Worm (Caenorhabditis elegans) whole organism, dauer: Measurements from ENCODE around the gene F49H6.12.

Experiments
- unc-62 ChIP-seq: sonication (generic microtip); optimal IDR thresholded peaks from 2 replicates; lab custom pipeline; 2017; ENCODE audit warnings: missing biosample characterization, missing genetic modification reagents, missing genetic modification characterization

The F49H6.12 gene

DNA sequence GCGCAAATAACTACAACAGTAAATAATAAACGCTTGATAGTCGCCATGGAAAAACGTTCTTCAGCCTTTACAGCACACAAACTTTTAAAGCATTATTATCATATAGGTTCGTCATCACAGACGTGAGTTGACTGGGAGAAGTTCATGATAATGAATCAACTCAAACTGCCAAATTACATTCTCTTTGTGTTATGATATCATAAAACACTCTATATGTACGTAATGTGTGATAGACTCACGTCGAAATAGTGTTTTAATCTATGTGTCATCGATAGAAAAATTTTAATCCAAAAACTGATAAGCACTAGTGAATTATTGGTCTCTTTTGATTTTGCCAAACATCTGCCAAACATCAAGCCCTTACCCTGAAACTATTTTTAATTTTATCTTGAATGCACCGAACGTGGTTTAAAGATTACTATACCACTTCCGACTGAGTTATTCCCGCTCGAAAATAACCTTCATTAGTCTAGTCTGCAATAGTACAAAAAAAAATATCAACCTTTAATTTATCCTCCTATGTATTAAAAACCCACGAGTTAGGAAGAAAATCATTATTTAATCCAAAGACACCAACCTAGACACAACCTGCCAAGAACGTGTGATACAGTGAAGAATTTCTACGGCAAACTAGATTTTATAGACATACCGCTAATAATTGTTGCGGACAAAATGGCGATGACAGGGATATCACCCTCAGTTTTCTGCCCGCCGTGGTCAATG, 11.8 kb downstream of the F49H6.12 start, which contains the start of the genes clc-12 and clec-240:
Gene clc-12, minus strand, starts transcription at position 47 of the 723 bp plus-strand sequence.
Gene clec-240, plus strand, starts transcription at position 673 of the 723 bp plus-strand sequence.
- no peak for TF ChIP-seq unc-62 (GFP tag; lab: Kevin White, UChicago)

- TF ChIP-seq unc-62 (GFP tag; lab: Kevin White, UChicago) = no peak
Measured at ce11 chrV:17008302-17008701, 13.0 kb downstream of the F49H6.12 start, which contains the start of gene sri-69. Gene sri-69 (minus strand): TSS chrV:17008402.

DNA sequence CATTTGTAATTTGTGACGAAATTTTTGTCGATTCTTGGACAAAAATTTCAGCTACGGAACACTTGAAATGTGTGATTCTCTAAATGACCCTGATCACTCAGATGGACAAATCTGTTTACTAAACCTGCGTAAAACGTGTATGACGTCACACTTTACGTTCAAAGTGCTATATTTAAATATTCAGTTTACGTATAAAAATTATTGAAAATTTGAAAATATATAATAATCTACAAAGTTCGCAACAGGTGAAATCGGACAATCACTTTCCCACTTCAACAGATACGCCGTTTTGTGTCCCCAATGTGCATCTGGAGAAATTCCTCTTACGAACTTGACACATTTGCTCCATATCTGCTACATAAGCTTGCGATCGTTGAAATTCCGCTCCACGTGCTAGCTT, 16.1 kb downstream of the F49H6.12 start, which contains the start of gene srh-131:
Gene srh-131, plus strand, starts transcription at position 301 of the 400 bp plus-strand sequence.
- no peak for TF ChIP-seq unc-62 (GFP tag; lab: Kevin White, UChicago)

ce11 chrV:17001167-17001566, 20.1 kb downstream of the F49H6.12 start, which contains the start of gene sri-9:
Gene sri-9 (plus strand): TSS chrV:17001467.
- no peak for TF ChIP-seq unc-62 (GFP tag; lab: Kevin White, UChicago)

DNA sequence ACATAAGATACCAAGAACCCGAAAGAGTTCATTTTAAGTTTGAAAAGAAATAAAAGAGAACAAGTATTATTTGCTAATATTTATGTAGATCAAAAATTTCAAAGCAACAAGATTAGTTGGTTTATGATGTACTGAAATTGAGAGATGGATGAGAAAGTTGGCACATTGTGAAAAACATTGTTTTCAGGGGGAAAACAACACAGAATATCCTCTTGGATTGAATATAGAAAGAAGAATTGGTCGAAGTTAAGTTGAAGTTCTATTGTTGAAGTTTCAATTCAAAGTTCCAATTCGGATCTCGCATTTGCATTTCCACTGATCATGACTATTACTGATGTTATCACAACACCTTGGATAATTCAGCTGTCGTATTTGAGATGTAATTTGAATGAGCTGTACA, 20.6 kb downstream of the F49H6.12 start:
- TF ChIP-seq unc-62 (GFP tag; lab: Kevin White, UChicago) = no peak

DNA sequence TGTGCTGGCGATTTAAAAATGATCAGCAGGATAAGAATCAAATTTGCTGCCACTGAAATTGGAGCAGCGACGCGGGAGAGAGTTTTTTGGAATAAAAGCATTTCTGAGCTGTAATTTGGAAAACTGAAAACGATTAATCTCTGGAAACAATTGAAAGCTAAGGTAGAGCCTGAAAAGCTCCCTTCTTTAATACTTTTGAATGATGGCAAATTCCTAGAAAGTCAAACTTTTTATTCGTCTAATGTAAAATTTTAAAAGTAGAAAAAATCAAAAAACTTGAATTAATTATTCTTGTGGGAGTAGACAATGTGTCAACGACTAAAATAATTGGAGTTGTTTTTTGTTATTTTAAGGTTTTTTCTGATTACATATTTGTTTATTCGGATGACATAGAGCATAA, 21.1 kb downstream of the F49H6.12 start, which contains the start of gene str-217:
Gene str-217, minus strand, starts transcription at position 101 of the 400 bp plus-strand sequence.
- TF ChIP-seq unc-62 (GFP tag; lab: Kevin White, UChicago) = no peak

ce11 chrV:16992383-16992782, 28.9 kb downstream of the F49H6.12 start:
- TF ChIP-seq unc-62 (GFP tag; lab: Kevin White, UChicago) = no peak

ce11 chrV:16991734-16992133, 29.5 kb downstream of the F49H6.12 start, which contains the start of gene srz-95:
Gene srz-95 (plus strand): TSS chrV:16992034.
- no peak for TF ChIP-seq unc-62 (GFP tag; lab: Kevin White, UChicago)

DNA sequence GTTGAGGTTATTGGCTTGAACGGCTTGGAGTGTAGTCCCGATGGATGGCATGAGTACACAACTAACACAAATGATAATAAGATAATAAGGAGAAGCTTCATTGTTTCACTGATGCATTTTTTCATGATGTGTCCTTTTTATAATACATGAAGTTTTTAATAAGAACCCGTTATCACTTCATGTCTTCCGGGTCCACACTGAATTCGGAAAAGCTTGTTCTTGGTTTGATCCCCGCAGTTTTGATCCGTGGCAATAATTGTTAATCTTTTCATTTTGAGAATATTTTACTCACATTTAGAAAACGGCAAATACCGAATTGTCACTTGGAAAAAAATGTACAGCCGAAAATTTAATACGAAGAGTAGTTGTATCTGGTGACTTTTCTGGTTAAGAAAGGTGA, 32.6 kb downstream of the F49H6.12 start, which contains the start of gene Y102A5C.27:
Gene Y102A5C.27, minus strand, starts transcription at position 101 of the 400 bp plus-strand sequence.
- TF ChIP-seq unc-62 (GFP tag; lab: Kevin White, UChicago) = no peak

DNA sequence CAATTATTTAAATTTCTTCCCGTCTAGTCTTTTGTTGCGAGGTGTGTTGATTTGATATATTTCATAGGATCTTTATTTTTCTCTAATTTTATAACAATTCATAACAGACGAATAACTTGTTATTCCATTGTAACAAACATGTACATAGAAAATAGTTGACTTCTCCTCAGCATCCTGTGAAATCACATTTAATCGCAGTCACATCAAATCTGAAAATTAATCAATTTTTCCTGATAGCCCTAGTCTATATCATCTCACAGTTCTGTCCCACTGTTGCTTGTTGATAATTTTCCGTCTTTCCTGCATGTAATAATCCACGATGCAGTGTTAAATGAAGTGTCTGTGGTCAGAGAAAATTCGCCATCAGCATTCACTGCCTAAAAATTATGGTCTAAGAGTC, 33.5 kb downstream of the F49H6.12 start:
- TF ChIP-seq unc-62 (GFP tag; lab: Kevin White, UChicago) = no peak

ce11 chrV:16987035-16987434, 34.2 kb downstream of the F49H6.12 start, which contains the start of gene Y102A5C.40:
Gene Y102A5C.40 (minus strand): TSS chrV:16987135.
- no peak for TF ChIP-seq unc-62 (GFP tag; lab: Kevin White, UChicago)

- no peak for TF ChIP-seq unc-62 (GFP tag; lab: Kevin White, UChicago)
Measured at ce11 chrV:16980368-16980767, 40.9 kb downstream of the F49H6.12 start, which contains the start of gene srz-54. Gene srz-54 (plus strand): TSS chrV:16980668.

ce11 chrV:16974919-16975318, 46.3 kb downstream of the F49H6.12 start, which contains the start of gene srx-54:
Gene srx-54 (plus strand): TSS chrV:16975219.
- no peak for TF ChIP-seq unc-62 (GFP tag; lab: Kevin White, UChicago)

DNA sequence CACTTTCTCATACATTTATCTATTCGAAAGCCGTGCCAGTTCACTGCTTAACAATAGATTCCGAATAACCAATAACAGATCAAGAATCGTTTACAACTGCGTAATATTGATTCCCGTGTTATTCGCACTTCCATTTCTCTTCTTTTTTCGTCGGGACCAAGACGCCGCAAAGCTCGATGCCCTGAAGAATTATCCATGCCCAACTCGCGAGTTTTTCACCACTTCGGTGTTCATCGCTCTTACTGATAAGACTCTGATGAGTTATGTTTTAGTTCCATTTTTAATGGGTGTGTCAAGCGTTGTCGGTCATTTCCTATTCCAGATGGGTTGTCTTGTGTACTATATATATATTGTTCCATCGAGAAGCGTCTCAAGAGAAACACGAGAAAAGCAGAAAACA, 47.9 kb downstream of the F49H6.12 start:
- TF ChIP-seq unc-62 (GFP tag; lab: Kevin White, UChicago) = no peak

DNA sequence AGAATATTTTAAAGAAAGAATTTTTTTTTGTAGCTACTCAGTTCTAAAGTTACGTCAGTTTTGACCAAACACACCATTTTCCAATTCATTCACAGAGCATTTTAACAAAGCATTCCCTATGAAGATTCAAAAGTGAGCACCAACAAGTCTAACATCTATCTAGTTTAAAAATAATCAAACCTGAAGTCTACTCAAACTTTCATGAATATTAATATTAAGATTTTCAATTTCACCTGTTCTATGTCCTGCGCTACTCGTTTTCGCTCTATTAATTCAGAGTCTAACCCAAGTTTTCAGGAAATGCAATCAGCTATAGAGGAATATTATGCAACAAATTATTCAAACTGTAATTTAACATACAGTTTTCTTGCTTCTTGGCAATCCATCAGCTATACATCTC, 49.1 kb downstream of the F49H6.12 start, which contains the start of gene srh-119:
Gene srh-119, plus strand, starts transcription at position 301 of the 400 bp plus-strand sequence.
- TF ChIP-seq unc-62 (GFP tag; lab: Kevin White, UChicago) = no peak
